Fruit fly (Drosophila melanogaster): ENCODE results near the gene spz3.

- no peak for TF ChIP-seq ovo (GFP tag; optimal IDR thresholded peaks at IDR 0.05)
- no peak for TF ChIP-seq CG33017 (tag; optimal IDR thresholded peaks at IDR 0.05)
- TF ChIP-seq bab1 (GFP tag; optimal IDR thresholded peaks at IDR 0.05): no peak
- TF ChIP-seq CG14711 (tag; optimal IDR thresholded peaks at IDR 0.05): no peak
- TF ChIP-seq toe (GFP tag; optimal IDR thresholded peaks at IDR 0.05): no peak
- no peak for TF ChIP-seq CG7045 (GFP tag; optimal IDR thresholded peaks at IDR 0.05)
- no peak for TF ChIP-seq CG5204 (GFP tag; optimal IDR thresholded peaks at IDR 0.05)
- no peak for TF ChIP-seq kay (GFP tag; ENCODE audit: borderline replicate concordance)
- TF ChIP-seq Mnt (GFP tag; optimal IDR thresholded peaks at IDR 0.05): no peak
These were observed 19.8 kb upstream of the spz3 start for dm6 chr2L:7899108-7899507.

All from whole organism, adult.